Worm (Caenorhabditis elegans): ENCODE results near the gene pinn-4.

The pinn-4 gene

ce11 chrII:13447668-13448067 is 44.9 kb downstream of the pinn-4 start (continued):
- TF ChIP-seq rbr-2 (tag; optimal IDR thresholded peaks at IDR 0.05) (peak; percentile 59), lin-1 (GFP tag; IDR thresholded peaks at IDR 0.05) (0 out of 2 replicates have a peak, but pooled peaks have one; percentile 45), nhr-25 (tag; optimal IDR thresholded peaks at IDR 0.05; ENCODE audit: borderline replicate concordance, insufficient read depth) (peak; percentile 42), ces-1 (GFP tag; optimal IDR thresholded peaks at IDR 0.05) (no peak), hlh-30 (tag; optimal IDR thresholded peaks at IDR 0.05; ENCODE audit: insufficient read depth) (peak; percentile 99), dpl-1 (GFP tag; optimal IDR thresholded peaks at IDR 0.05) (peak; percentile 69), ZK337.2 (GFP tag; IDR thresholded peaks at IDR 0.05) (no peak), mxl-3 (GFP tag; optimal IDR thresholded peaks at IDR 0.05) (peak; percentile 6), zfp-3 (GFP tag; conservative IDR thresholded peaks at IDR 0.05) (no peak), daf-16 (GFP tag; optimal IDR thresholded peaks at IDR 0.05) (peak in 1 of 2 experiments; percentile 15), daf-16 (tag; optimal IDR thresholded peaks at IDR 0.05) (peak; percentile 90), lin-38 (GFP tag; IDR thresholded peaks at IDR 0.05) (peak; percentile 94)

ce11 chrII:13451321-13451720 is 48.5 kb downstream of the pinn-4 start:
- TF ChIP-seq zfp-3 (GFP tag; conservative IDR thresholded peaks at IDR 0.05) (no peak), F49E8.2 (tag; optimal IDR thresholded peaks at IDR 0.05; ENCODE audit: borderline replicate concordance) (no peak), lin-38 (GFP tag; IDR thresholded peaks at IDR 0.05) (no peak), F26F4.8 (GFP tag; conservative IDR thresholded peaks at IDR 0.05) (no peak), nhr-28 (tag; optimal IDR thresholded peaks at IDR 0.05) (no peak), Y48G9A.11 (GFP tag; IDR thresholded peaks at IDR 0.05) (no peak), ZK546.5 (tag; optimal IDR thresholded peaks at IDR 0.05) (no peak), set-16 (GFP tag; IDR thresholded peaks at IDR 0.05) (peak; percentile 92), spr-3 (GFP tag; optimal IDR thresholded peaks at IDR 0.05) (no peak), zag-1 (tag; optimal IDR thresholded peaks at IDR 0.05) (no peak), lin-15B (tag; optimal IDR thresholded peaks at IDR 0.05) (no peak), skn-1 (tag; optimal IDR thresholded peaks at IDR 0.05) (no peak), lim-7 (GFP tag; IDR thresholded peaks at IDR 0.05) (no peak), egl-43 (GFP tag; IDR thresholded peaks at IDR 0.05) (0 out of 2 replicates have a peak, but pooled peaks have one; percentile 7), pqm-1 (tag; optimal IDR thresholded peaks at IDR 0.05) (no peak), unc-39 (tag; optimal IDR thresholded peaks at IDR 0.05) (no peak), ceh-82 (tag; optimal IDR thresholded peaks at IDR 0.05) (no peak)
